Worm (Caenorhabditis elegans) whole organism, young adult: ENCODE data around the gene B0464.9.

ENCODE experiments used
- C06A6.2 ChIP-seq: fragments of 200-800 bp; sonication (Bioruptor generic); conservative IDR thresholded peaks from 2 replicates; pipeline ENCODE4 v1.3.6; 2022; ENCODE audit warnings: missing genetic modification characterization, missing compliant biosample characterization
- C17E4.6 ChIP-seq: fragments of 200-800 bp; sonication (Bioruptor generic); IDR thresholded peaks from 2 replicates; pipeline ENCODE4 v1.3.6; 2022; ENCODE audit warnings: missing genetic modification reagents, missing genetic modification characterization, missing compliant biosample characterization
- D2030.7 ChIP-seq: fragments of 200-800 bp; sonication (Bioruptor generic); IDR thresholded peaks from 2 replicates; pipeline ENCODE4 v1.3.6; 2022; ENCODE audit warnings: missing genetic modification reagents, missing genetic modification characterization, missing compliant biosample characterization
- F10E7.11 ChIP-seq: sonication (generic microtip); optimal IDR thresholded peaks from 2 replicates; lab custom pipeline; 2017; ENCODE audit warnings: mild to moderate bottlenecking, missing genetic modification characterization, moderate library complexity, missing compliant biosample characterization
- F23B12.7 ChIP-seq: sonication (generic microtip); optimal IDR thresholded peaks from 2 replicates; lab custom pipeline; 2017; ENCODE audit warnings: missing genetic modification characterization, mild to moderate bottlenecking, missing compliant biosample characterization, antibody characterized with exemption, moderate library complexity; ENCODE audit not compliant: insufficient read depth
- F39B2.1 ChIP-seq: fragments of 200-800 bp; sonication (Bioruptor generic); IDR thresholded peaks from 2 replicates; pipeline ENCODE4 v1.3.6; 2022; ENCODE audit warnings: missing genetic modification reagents, missing genetic modification characterization, missing compliant biosample characterization
- T07F8.4 ChIP-seq: sonication (generic microtip); optimal IDR thresholded peaks from 2 replicates; lab custom pipeline; 2016; ENCODE audit warnings: mild to moderate bottlenecking, missing genetic modification characterization, moderate library complexity, missing compliant biosample characterization
- T26A5.8 ChIP-seq: sonication (generic microtip); optimal IDR thresholded peaks from 2 replicates; lab custom pipeline; 2016; ENCODE audit warnings: missing genetic modification characterization, missing compliant biosample characterization
- Y53F4B.3 ChIP-seq: fragments of 200-800 bp; sonication (Bioruptor generic); IDR thresholded peaks from 2 replicates; pipeline ENCODE4 v1.3.6; 2022; ENCODE audit warnings: missing genetic modification reagents, missing genetic modification characterization, missing compliant biosample characterization
- Y53G8AR.9 ChIP-seq: fragments of 200-800 bp; sonication (Bioruptor generic); conservative IDR thresholded peaks from 2 replicates; pipeline ENCODE4 v1.3.6; 2022; ENCODE audit warnings: missing genetic modification reagents, missing genetic modification characterization, missing compliant biosample characterization
- Y67H2A.10 ChIP-seq: fragments of 200-800 bp; sonication (Bioruptor generic); conservative IDR thresholded peaks from 2 replicates; pipeline ENCODE4 v1.3.6; 2022; ENCODE audit warnings: missing genetic modification reagents, missing genetic modification characterization, missing compliant biosample characterization
- Y79H2A.3 ChIP-seq: fragments of 200-800 bp; sonication (Bioruptor generic); conservative IDR thresholded peaks from 2 replicates; pipeline ENCODE4 v1.3.6; 2022; ENCODE audit warnings: missing genetic modification reagents, missing genetic modification characterization, missing compliant biosample characterization
- attf-3 ChIP-seq: fragments of 200-800 bp; sonication (Bioruptor generic); conservative IDR thresholded peaks from 2 replicates; pipeline ENCODE4 v1.3.6; 2022; ENCODE audit warnings: missing genetic modification reagents, missing genetic modification characterization, missing compliant biosample characterization
- bed-2 ChIP-seq: fragments of 200-800 bp; sonication (Bioruptor generic); IDR thresholded peaks from 2 replicates; pipeline ENCODE4 v1.3.6; 2022; ENCODE audit warnings: missing genetic modification reagents, missing genetic modification characterization, missing compliant biosample characterization
- ccch-3 ChIP-seq: fragments of 200-800 bp; sonication (Bioruptor generic); optimal IDR thresholded peaks from 2 replicates; lab custom pipeline; 2018; ENCODE audit warnings: mild to moderate bottlenecking, missing genetic modification characterization, missing compliant biosample characterization
- ceh-40 ChIP-seq: fragments of 200-800 bp; sonication (Bioruptor generic); IDR thresholded peaks from 2 replicates; pipeline ENCODE4 v1.3.6; 2022; ENCODE audit warnings: missing genetic modification characterization, missing compliant biosample characterization
- ceh-58 ChIP-seq: fragments of 200-800 bp; sonication (Bioruptor generic); IDR thresholded peaks from 2 replicates; pipeline ENCODE4 v1.3.6; 2022; ENCODE audit warnings: missing genetic modification characterization, missing compliant biosample characterization
- ceh-91 ChIP-seq: fragments of 200-800 bp; sonication (Bioruptor generic); IDR thresholded peaks from 2 replicates; pipeline ENCODE4 v1.3.6; 2022; ENCODE audit warnings: missing genetic modification reagents, missing genetic modification characterization, missing compliant biosample characterization
- efl-1 ChIP-seq: fragments of 150-350 bp; optimal IDR thresholded peaks from 2 replicates; lab custom pipeline; 2014; ENCODE audit warnings: missing biosample characterization, missing genetic modification reagents, missing genetic modification characterization
- egl-18 ChIP-seq: fragments of 200-800 bp; sonication (Bioruptor generic); IDR thresholded peaks from 2 replicates; pipeline ENCODE4 v1.3.6; 2022; ENCODE audit warnings: missing genetic modification reagents, missing genetic modification characterization, missing compliant biosample characterization
- egl-44 ChIP-seq: fragments of 200-800 bp; sonication (Bioruptor generic); IDR thresholded peaks from 2 replicates; pipeline ENCODE4 v1.3.6; 2022; ENCODE audit warnings: missing genetic modification reagents, missing genetic modification characterization, missing compliant biosample characterization
- gei-17 ChIP-seq: fragments of 200-800 bp; sonication (Bioruptor generic); optimal IDR thresholded peaks from 2 replicates; lab custom pipeline; 2018; ENCODE audit warnings: mild to moderate bottlenecking, missing genetic modification characterization, missing compliant biosample characterization
- hlh-12 ChIP-seq: sonication (generic microtip); optimal IDR thresholded peaks from 2 replicates; lab custom pipeline; 2016; ENCODE audit warnings: missing genetic modification characterization, missing compliant biosample characterization
- hlh-26 ChIP-seq: fragments of 200-800 bp; sonication (Bioruptor generic); conservative IDR thresholded peaks from 2 replicates; pipeline ENCODE4 v1.3.6; 2022; ENCODE audit warnings: missing genetic modification reagents, missing genetic modification characterization, missing compliant biosample characterization
- hrde-1 ChIP-seq: sonication (generic microtip); optimal IDR thresholded peaks from 2 replicates; lab custom pipeline; 2016; ENCODE audit warnings: missing genetic modification characterization, mild to moderate bottlenecking, missing compliant biosample characterization, moderate library complexity, missing genotype, missing genetic modification reagents, borderline replicate concordance
- let-526 ChIP-seq: fragments of 200-800 bp; sonication (Bioruptor generic); IDR thresholded peaks from 2 replicates; pipeline ENCODE4 v1.3.6; 2022; ENCODE audit warnings: missing genetic modification reagents, missing genetic modification characterization, missing compliant biosample characterization
- lin-40 ChIP-seq: sonication (generic microtip); optimal IDR thresholded peaks from 2 replicates; lab custom pipeline; 2016; ENCODE audit warnings: missing genetic modification characterization, mild to moderate bottlenecking, missing compliant biosample characterization, missing genotype, missing genetic modification reagents
- lin-54 ChIP-seq: fragments of 200-800 bp; sonication (Bioruptor generic); optimal IDR thresholded peaks from 2 replicates; lab custom pipeline; 2018; ENCODE audit warnings: mild to moderate bottlenecking, missing genetic modification characterization, missing compliant biosample characterization
- madf-3 ChIP-seq: fragments of 200-800 bp; sonication (Bioruptor generic); IDR thresholded peaks from 2 replicates; pipeline ENCODE4 v1.3.6; 2022; ENCODE audit warnings: missing genetic modification reagents, missing genetic modification characterization, missing compliant biosample characterization
- madf-8 ChIP-seq: fragments of 200-800 bp; sonication (Bioruptor generic); conservative IDR thresholded peaks from 2 replicates; pipeline ENCODE4 v1.3.6; 2022; ENCODE audit warnings: missing genetic modification reagents, missing genetic modification characterization, missing compliant biosample characterization
- mcd-1 ChIP-seq: fragments of 200-800 bp; sonication (Bioruptor generic); IDR thresholded peaks from 2 replicates; pipeline ENCODE4 v1.3.6; 2022; ENCODE audit warnings: missing genetic modification reagents, missing genetic modification characterization, missing compliant biosample characterization
- nfya-1 ChIP-seq: sonication (generic microtip); optimal IDR thresholded peaks from 2 replicates; lab custom pipeline; 2017; ENCODE audit warnings: antibody characterized with exemption, missing compliant biosample characterization, missing genetic modification characterization, borderline replicate concordance; ENCODE audit not compliant: insufficient read depth
- nhr-80 ChIP-seq: sonication (generic microtip); optimal IDR thresholded peaks from 2 replicates; lab custom pipeline; 2016; ENCODE audit warnings: missing genetic modification characterization, missing compliant biosample characterization
- nhr-90 ChIP-seq: sonication (generic microtip); optimal IDR thresholded peaks from 2 replicates; lab custom pipeline; 2016; ENCODE audit warnings: missing genotype, mild to moderate bottlenecking, missing genetic modification characterization, missing compliant biosample characterization
- repo-1 ChIP-seq: sonication (generic microtip); optimal IDR thresholded peaks from 2 replicates; lab custom pipeline; 2017; ENCODE audit warnings: mild to moderate bottlenecking, missing genetic modification characterization, missing compliant biosample characterization
- rpc-1 ChIP-seq, 2 experiments: fragments of 150-350 bp in 1 of 2; sonication (generic microtip) in 1 of 2; optimal IDR thresholded peaks; 2 replicates each; lab custom pipeline; 2014 to 2018; ENCODE audit warnings: missing biosample characterization in 1 of 2, missing genetic modification characterization in 1 of 2, missing genetic modification reagents in 1 of 2, missing genotype in 1 of 2
- sdz-38 ChIP-seq: sonication (generic microtip); optimal IDR thresholded peaks from 2 replicates; lab custom pipeline; 2016; ENCODE audit warnings: missing genotype, missing genetic modification characterization, missing compliant biosample characterization
- snpc-1.1 ChIP-seq: sonication (generic microtip); optimal IDR thresholded peaks from 2 replicates; lab custom pipeline; 2017; ENCODE audit warnings: missing genetic modification characterization, mild to moderate bottlenecking, missing compliant biosample characterization, antibody characterized with exemption, moderate library complexity, missing genotype, missing genetic modification reagents; ENCODE audit not compliant: insufficient read depth
- snpc-4 ChIP-seq, 5 experiments: fragments of 150-350 bp in 1 of 5; sonication (generic microtip) in 4 of 5; optimal IDR thresholded peaks; 2 replicates each; lab custom pipeline; 2014 to 2018; ENCODE audit warnings: missing genetic modification characterization in 5 of 5, missing biosample characterization in 3 of 5, antibody characterized with exemption in 2 of 5, mild to moderate bottlenecking in 2 of 5, missing compliant biosample characterization in 2 of 5, missing genotype in 2 of 5, moderate library complexity in 2 of 5, missing genetic modification reagents in 1 of 5
- somi-1 ChIP-seq: fragments of 200-800 bp; sonication (Bioruptor generic); optimal IDR thresholded peaks from 2 replicates; lab custom pipeline; 2018; ENCODE audit warnings: mild to moderate bottlenecking, missing genetic modification characterization, missing compliant biosample characterization
- tlf-1 ChIP-seq: fragments of 200-800 bp; sonication (Bioruptor generic); optimal IDR thresholded peaks from 2 replicates; lab custom pipeline; 2018; ENCODE audit warnings: mild to moderate bottlenecking, missing genetic modification characterization, missing compliant biosample characterization
- unc-130 ChIP-seq: sonication (generic microtip); optimal IDR thresholded peaks from 2 replicates; lab custom pipeline; 2016; ENCODE audit warnings: missing genetic modification reagents, missing genetic modification characterization, missing compliant biosample characterization
- xnd-1 ChIP-seq: sonication (generic microtip); optimal IDR thresholded peaks from 2 replicates; lab custom pipeline; 2016; ENCODE audit warnings: missing genotype, missing genetic modification reagents, missing genetic modification characterization, missing compliant biosample characterization
- zfh-2 ChIP-seq: fragments of 200-800 bp; sonication (Bioruptor generic); conservative IDR thresholded peaks from 2 replicates; pipeline ENCODE4 v1.3.6; 2022; ENCODE audit warnings: missing genetic modification reagents, missing genetic modification characterization, missing compliant biosample characterization
- ztf-18 ChIP-seq: sonication (generic microtip); optimal IDR thresholded peaks from 2 replicates; lab custom pipeline; 2016; ENCODE audit warnings: missing genotype, mild to moderate bottlenecking, missing genetic modification characterization, missing compliant biosample characterization
- ztf-22 ChIP-seq: fragments of 200-800 bp; sonication (Bioruptor generic); optimal IDR thresholded peaks from 2 replicates; lab custom pipeline; 2018; ENCODE audit warnings: mild to moderate bottlenecking, missing genetic modification characterization, moderate library complexity, missing compliant biosample characterization
- ztf-28 ChIP-seq: fragments of 200-800 bp; sonication (Bioruptor generic); IDR thresholded peaks from 2 replicates; pipeline ENCODE4 v1.3.6; 2022; ENCODE audit warnings: missing genetic modification reagents, missing genetic modification characterization, missing compliant biosample characterization

Gene B0464.9

ce11 chrIII:9433576-9434107 lies 31.9 kb upstream of the B0464.9 start, which contains the start of gene cpar-1 (continued):
- TF ChIP-seq rpc-1 (optimal IDR thresholded peaks at IDR 0.05; lab: Kevin White, UChicago) (no peak), rpc-1 (tag; optimal IDR thresholded peaks at IDR 0.05; lab: Kevin White, UChicago) (no peak), egl-44 (GFP tag; lab: Robert Waterston, UW) (no peak), bed-2 (no peak), xnd-1 (tag; lab: Kevin White, UChicago) (peak; percentile 94), F10E7.11 (tag; lab: Kevin White, UChicago) (no peak), Y53G8AR.9 (GFP tag; lab: Robert Waterston, UW) (0 out of 2 replicates have a peak, but pooled peaks have one; percentile 25), F39B2.1 (no peak), nhr-80 (tag; lab: Kevin White, UChicago) (no peak), ceh-58 (GFP tag; lab: Robert Waterston, UW) (no peak), nhr-90 (no peak), ceh-91 (GFP tag; lab: Robert Waterston, UW) (peak; percentile 61), ztf-18 (peak; percentile 96), hlh-26 (GFP tag; lab: Robert Waterston, UW) (no peak), mcd-1 (GFP tag; lab: Robert Waterston, UW) (no peak; the same call in 1 of the 2 replicates), ztf-28 (no peak), T07F8.4 (tag; lab: Kevin White, UChicago) (no peak), C17E4.6 (GFP tag; lab: Robert Waterston, UW) (no peak), madf-3 (GFP tag; lab: Robert Waterston, UW) (no peak), ccch-3 (GFP tag; lab: Kevin White, UChicago) (no peak), hlh-12 (tag; lab: Kevin White, UChicago) (no peak), sdz-38 (tag; lab: Kevin White, UChicago) (no peak), gei-17 (GFP tag; lab: Kevin White, UChicago) (no peak), zfh-2 (GFP tag; lab: Robert Waterston, UW) (no peak), tlf-1 (peak; percentile 15), madf-8 (GFP tag; lab: Robert Waterston, UW) (peak; percentile 99), nfya-1 (no peak), efl-1 (GFP tag; lab: Kevin White, UChicago) (peak; percentile 78), repo-1 (tag; lab: Kevin White, UChicago) (no peak), somi-1 (no peak), F23B12.7 (tag; lab: Kevin White, UChicago) (no peak), attf-3 (no peak), Y79H2A.3 (GFP tag; lab: Robert Waterston, UW) (no peak), C06A6.2 (no peak), Y53F4B.3 (GFP tag; lab: Robert Waterston, UW) (no peak), D2030.7 (GFP tag; lab: Robert Waterston, UW) (no peak; the same call in 1 of the 2 replicates), lin-40 (tag; lab: Kevin White, UChicago) (no peak), T26A5.8 (tag; lab: Kevin White, UChicago) (no peak), unc-130 (no peak), snpc-1.1 (tag; lab: Kevin White, UChicago) (peak; percentile 39), lin-54 (GFP tag; lab: Kevin White, UChicago) (no peak), snpc-4 (GFP tag; optimal IDR thresholded peaks at IDR 0.05; lab: Kevin White, UChicago) (no peak), snpc-4 (tag; optimal IDR thresholded peaks at IDR 0.05; lab: Kevin White, UChicago) (no peak), ztf-22 (no peak), let-526 (GFP tag; lab: Robert Waterston, UW) (no peak), Y67H2A.10 (GFP tag; lab: Robert Waterston, UW) (no peak), ceh-40 (GFP tag; lab: Robert Waterston, UW) (no peak), egl-18 (GFP tag; lab: Robert Waterston, UW) (no peak), hrde-1 (no peak)
